Worm (Caenorhabditis elegans): Measurements from ENCODE around the gene R11E3.19.
A peak's percentile ranks its signal among the peaks of the same experiment; 100 is the strongest.
"Not testable (repeated sequence)": the region's sequence is repeated elsewhere in the genome, so short reads cannot be mapped to it uniquely, and the experiment has no call there.

R11E3.19 gene

ce11 chrIV:4727935-4728334 lies 48.0 kb downstream of the R11E3.19 start:
- TF ChIP-seq hsf-1 (GFP tag; IDR thresholded peaks at IDR 0.05), result peak; percentile 94
- TF ChIP-seq gei-17 (GFP tag; optimal IDR thresholded peaks at IDR 0.05), result peak; percentile 72
- peak; percentile 88 for TF ChIP-seq ztf-18 (tag; optimal IDR thresholded peaks at IDR 0.05)
- peak; percentile 98 for TF ChIP-seq rcor-1 (GFP tag; IDR thresholded peaks at IDR 0.05)
- peak; percentile 100 for TF ChIP-seq K11D2.4 (GFP tag; IDR thresholded peaks at IDR 0.05)
- TF ChIP-seq F39B2.1 (GFP tag; IDR thresholded peaks at IDR 0.05), result peak; percentile 83; the same call in 1 of the 2 replicates
- peak; percentile 77 for TF ChIP-seq ztf-3 (GFP tag; optimal IDR thresholded peaks at IDR 0.05)
- peak; percentile 97 for TF ChIP-seq lin-26 (GFP tag; IDR thresholded peaks at IDR 0.05)
- 0 out of 2 replicates have a peak, but pooled peaks have one; percentile 39 for TF ChIP-seq nfya-2 (GFP tag; IDR thresholded peaks at IDR 0.05)
- peak; percentile 91 for TF ChIP-seq aptf-3 (GFP tag; IDR thresholded peaks at IDR 0.05)
- peak; percentile 92 for TF ChIP-seq attf-3 (GFP tag; conservative IDR thresholded peaks at IDR 0.05)
- peak; percentile 99 for TF ChIP-seq pbrm-1 (GFP tag; IDR thresholded peaks at IDR 0.05)
- peak; percentile 96 for TF ChIP-seq ztf-26 (tag; optimal IDR thresholded peaks at IDR 0.05)
- TF ChIP-seq F57A8.1 (GFP tag; optimal IDR thresholded peaks at IDR 0.05), result peak; percentile 54
- TF ChIP-seq nhr-120 (GFP tag; IDR thresholded peaks at IDR 0.05), result peak; percentile 90; the same call in 1 of the 2 replicates
- TF ChIP-seq T07F8.4 (tag; optimal IDR thresholded peaks at IDR 0.05), result peak; percentile 29
- TF ChIP-seq egrh-3 (GFP tag; IDR thresholded peaks at IDR 0.05), result peak; percentile 94
- TF ChIP-seq him-1 (tag; optimal IDR thresholded peaks at IDR 0.05), result peak; percentile 48
- TF ChIP-seq madf-3 (GFP tag; IDR thresholded peaks at IDR 0.05), result peak; percentile 97
- TF ChIP-seq dpl-1 (GFP tag; optimal IDR thresholded peaks at IDR 0.05), result peak; percentile 42
- peak; percentile 99 for TF ChIP-seq C17E4.6 (GFP tag; IDR thresholded peaks at IDR 0.05)
- TF ChIP-seq madf-10 (tag; optimal IDR thresholded peaks at IDR 0.05), result peak; percentile 88
- peak; percentile 18 for TF ChIP-seq efl-1 (GFP tag; optimal IDR thresholded peaks at IDR 0.05)
- peak; percentile 99 for TF ChIP-seq attf-5 (GFP tag; optimal IDR thresholded peaks at IDR 0.05)
- not testable (repeated sequence) for TF ChIP-seq snpc-4 (GFP tag; optimal IDR thresholded peaks at IDR 0.05)
- TF ChIP-seq snpc-4 (tag; optimal IDR thresholded peaks at IDR 0.05), result peak; percentile 16 to 88 (median 76)
- peak; percentile 100 for TF ChIP-seq bed-2 (GFP tag; IDR thresholded peaks at IDR 0.05)
- TF ChIP-seq ztf-25 (GFP tag; IDR thresholded peaks at IDR 0.05), result peak; percentile 99
- TF ChIP-seq unc-130 (GFP tag; optimal IDR thresholded peaks at IDR 0.05), result peak; percentile 90
- peak; percentile 93; the same call in 1 of the 2 replicates for TF ChIP-seq lag-1 (GFP tag; IDR thresholded peaks at IDR 0.05)
- TF ChIP-seq mel-28 (tag; optimal IDR thresholded peaks at IDR 0.05; ENCODE audit: borderline replicate concordance), result peak; percentile 9
- peak; percentile 99 for TF ChIP-seq Y53G8AR.9 (GFP tag; conservative IDR thresholded peaks at IDR 0.05)
- peak; percentile 100 for TF ChIP-seq hmg-1.2 (GFP tag; IDR thresholded peaks at IDR 0.05)
- TF ChIP-seq cebp-1 (GFP tag; IDR thresholded peaks at IDR 0.05), result peak; percentile 97
- TF ChIP-seq cebp-1 (tag; optimal IDR thresholded peaks at IDR 0.05), result peak; percentile 95
- peak; percentile 82 for TF ChIP-seq ceh-40 (GFP tag; IDR thresholded peaks at IDR 0.05)
- TF ChIP-seq lin-40 (tag; optimal IDR thresholded peaks at IDR 0.05), result peak; percentile 96
- peak; percentile 60 for TF ChIP-seq ets-4 (GFP tag; optimal IDR thresholded peaks at IDR 0.05)
- TF ChIP-seq lin-54 (GFP tag; optimal IDR thresholded peaks at IDR 0.05), result peak; percentile 95
- TF ChIP-seq repo-1 (tag; optimal IDR thresholded peaks at IDR 0.05), result peak; percentile 77
- peak; percentile 96 for TF ChIP-seq ceh-100 (GFP tag; IDR thresholded peaks at IDR 0.05)
- peak; percentile 100 for TF ChIP-seq bed-1 (GFP tag; IDR thresholded peaks at IDR 0.05)
- peak; percentile 81 to 96 for TF ChIP-seq let-607 (tag; optimal IDR thresholded peaks at IDR 0.05)
- peak; percentile 89 for TF ChIP-seq lsl-1 (GFP tag; optimal IDR thresholded peaks at IDR 0.05)
- TF ChIP-seq B0035.1 (tag; optimal IDR thresholded peaks at IDR 0.05), result peak; percentile 83
- TF ChIP-seq atf-7 (tag; optimal IDR thresholded peaks at IDR 0.05), result peak; percentile 88
- peak; percentile 99 for TF ChIP-seq ztf-6 (GFP tag; IDR thresholded peaks at IDR 0.05)
- TF ChIP-seq ZK185.1 (tag; optimal IDR thresholded peaks at IDR 0.05; ENCODE audit: poor library complexity, severe bottlenecking), result peak; percentile 73
- TF ChIP-seq somi-1 (GFP tag; optimal IDR thresholded peaks at IDR 0.05), result peak; percentile 95
